Fruit fly (Drosophila melanogaster) whole organism, embryonic: ENCODE results near the gene Cyp4ac3.

ENCODE experiments used
- Asciz ChIP-seq: fragments of 200-800 bp; sonication (Bioruptor generic); optimal IDR thresholded peaks from 2 replicates; lab custom pipeline; 2017; ENCODE audit warnings: missing biosample characterization, mild to moderate bottlenecking, missing genetic modification characterization, missing genetic modification reagents
- CG10959 ChIP-seq: fragments of 200-800 bp; sonication (Bioruptor generic); IDR thresholded peaks from 2 replicates; pipeline ENCODE4 v1.3.6; 2022; ENCODE audit warnings: missing biosample characterization, missing genetic modification characterization
- CG11723 ChIP-seq: fragments of 200-800 bp; sonication (Bioruptor generic); optimal IDR thresholded peaks from 2 replicates; lab custom pipeline; 2017; ENCODE audit warnings: missing biosample characterization, mild to moderate bottlenecking, missing genetic modification characterization
- CG13775 ChIP-seq: fragments of 200-800 bp; sonication (Bioruptor generic); optimal IDR thresholded peaks from 3 replicates; lab custom pipeline; 2017; ENCODE audit warnings: missing biosample characterization, mild to moderate bottlenecking, missing genetic modification characterization
- CG17802 ChIP-seq: fragments of 200-800 bp; sonication (Bioruptor generic); optimal IDR thresholded peaks from 2 replicates; lab custom pipeline; 2018; ENCODE audit warnings: missing biosample characterization, mild to moderate bottlenecking, missing genetic modification characterization, moderate library complexity
- CG1832 ChIP-seq: fragments of 200-800 bp; sonication (Bioruptor generic); optimal IDR thresholded peaks from 2 replicates; lab custom pipeline; 2017; ENCODE audit warnings: missing biosample characterization, mild to moderate bottlenecking, missing genetic modification characterization, inconsistent platforms
- CG18764 ChIP-seq: fragments of 200-800 bp; sonication (Bioruptor generic); optimal IDR thresholded peaks from 3 replicates; lab custom pipeline; 2016; ENCODE audit warnings: missing biosample characterization, missing genetic modification characterization
- CG2712 ChIP-seq: fragments of 200-800 bp; optimal IDR thresholded peaks from 3 replicates; lab custom pipeline; 2019; ENCODE audit warnings: missing biosample characterization, mild to moderate bottlenecking, missing genetic modification characterization, moderate library complexity
- CG30403 ChIP-seq: fragments of 200-800 bp; sonication (Bioruptor generic); optimal IDR thresholded peaks from 3 replicates; lab custom pipeline; 2016; ENCODE audit warnings: missing biosample characterization, missing genetic modification characterization
- CG30431 ChIP-seq: fragments of 200-800 bp; sonication (Bioruptor generic); optimal IDR thresholded peaks from 2 replicates; lab custom pipeline; 2017; ENCODE audit warnings: missing biosample characterization, missing genetic modification characterization
- CG32767 ChIP-seq: fragments of 200-800 bp; sonication (Bioruptor generic); IDR thresholded peaks from 2 replicates; pipeline ENCODE4 v1.3.6; 2022; ENCODE audit warnings: missing biosample characterization, missing genetic modification characterization
- CG3838 ChIP-seq: fragments of 200-800 bp; sonication (Bioruptor generic); optimal IDR thresholded peaks from 3 replicates; lab custom pipeline; 2016; ENCODE audit warnings: missing biosample characterization, missing genetic modification characterization
- CG4282 ChIP-seq: fragments of 200-800 bp; sonication (Bioruptor generic); optimal IDR thresholded peaks from 2 replicates; lab custom pipeline; 2016; ENCODE audit warnings: missing biosample characterization, missing genetic modification characterization
- CG4328 ChIP-seq: fragments of 200-800 bp; sonication (Bioruptor generic); optimal IDR thresholded peaks from 3 replicates; lab custom pipeline; 2017; ENCODE audit warnings: missing biosample characterization, missing genetic modification reagents, missing genetic modification characterization
- CG4404 ChIP-seq: fragments of 200-800 bp; sonication (Bioruptor generic); IDR thresholded peaks from 2 replicates; pipeline ENCODE4 v1.3.6; 2022; ENCODE audit warnings: missing biosample characterization, missing genetic modification characterization
- CG4854 ChIP-seq: fragments of 200-800 bp; sonication (Bioruptor generic); optimal IDR thresholded peaks from 2 replicates; lab custom pipeline; 2016; ENCODE audit warnings: missing biosample characterization, missing genetic modification characterization, inconsistent platforms
- CG6272 ChIP-seq: fragments of 200-800 bp; sonication (Bioruptor generic); IDR thresholded peaks from 2 replicates; pipeline ENCODE4 v1.3.6; 2022; ENCODE audit warnings: missing biosample characterization, missing genetic modification characterization
- CG7372 ChIP-seq: fragments of 200-800 bp; sonication (Bioruptor generic); IDR thresholded peaks from 2 replicates; pipeline ENCODE4 v1.3.6; 2022; ENCODE audit warnings: missing biosample characterization, missing genetic modification characterization
- CG8924 ChIP-seq: fragments of 200-800 bp; optimal IDR thresholded peaks from 3 replicates; lab custom pipeline; 2019; ENCODE audit warnings: missing biosample characterization, mild to moderate bottlenecking, missing genetic modification characterization, moderate library complexity
- ERR ChIP-seq: fragments of 200-800 bp; sonication (Bioruptor generic); optimal IDR thresholded peaks from 2 replicates; lab custom pipeline; 2016; ENCODE audit warnings: missing biosample characterization, missing genetic modification characterization
- Gug ChIP-seq: fragments of 200-800 bp; sonication (Bioruptor generic); IDR thresholded peaks from 4 replicates; pipeline ENCODE4 v1.3.6; 2022; ENCODE audit warnings: missing biosample characterization, missing genetic modification characterization
- Hand ChIP-seq: fragments of 200-800 bp; sonication (Bioruptor generic); optimal IDR thresholded peaks from 2 replicates; lab custom pipeline; 2017; ENCODE audit warnings: mild to moderate bottlenecking, missing biosample characterization, missing genetic modification reagents, missing genetic modification characterization
- Hey ChIP-seq: fragments of 200-800 bp; sonication (Bioruptor generic); optimal IDR thresholded peaks from 3 replicates; lab custom pipeline; 2018; ENCODE audit warnings: missing biosample characterization, mild to moderate bottlenecking, missing genetic modification characterization
- Hr3 ChIP-seq: fragments of 200-800 bp; sonication (Bioruptor generic); optimal IDR thresholded peaks from 3 replicates; lab custom pipeline; 2016; ENCODE audit warnings: missing biosample characterization, missing genetic modification characterization
- Hsf ChIP-seq: fragments of 200-800 bp; sonication (Bioruptor generic); optimal IDR thresholded peaks from 3 replicates; lab custom pipeline; 2016; ENCODE audit warnings: missing biosample characterization, missing genetic modification characterization
- Lhr ChIP-seq: fragments of 200-800 bp; sonication (Bioruptor generic); optimal IDR thresholded peaks from 3 replicates; lab custom pipeline; 2017; ENCODE audit warnings: mild to moderate bottlenecking, missing biosample characterization, missing genetic modification reagents, missing genetic modification characterization
- Oli ChIP-seq: fragments of 200-800 bp; sonication (Bioruptor generic); optimal IDR thresholded peaks from 2 replicates; lab custom pipeline; 2018; ENCODE audit warnings: missing biosample characterization, mild to moderate bottlenecking, missing genetic modification characterization, moderate library complexity
- ash1 ChIP-seq: fragments of 200-800 bp; sonication (Bioruptor generic); optimal IDR thresholded peaks from 2 replicates; lab custom pipeline; 2018; ENCODE audit warnings: missing biosample characterization, mild to moderate bottlenecking, missing genetic modification characterization
- bab2 ChIP-seq: fragments of 200-800 bp; sonication (Bioruptor generic); optimal IDR thresholded peaks from 2 replicates; lab custom pipeline; 2016; ENCODE audit warnings: missing biosample characterization, missing genetic modification characterization
- crc ChIP-seq: fragments of 200-800 bp; sonication (Bioruptor generic); optimal IDR thresholded peaks from 2 replicates; lab custom pipeline; 2016; ENCODE audit warnings: missing biosample characterization, missing genetic modification characterization
- cwo ChIP-seq: fragments of 200-800 bp; sonication (Bioruptor generic); optimal IDR thresholded peaks from 3 replicates; lab custom pipeline; 2017; ENCODE audit warnings: missing biosample characterization, missing genetic modification characterization, mild to moderate bottlenecking, moderate library complexity, missing genetic modification reagents
- dm ChIP-seq: fragments of 200-800 bp; sonication (Bioruptor generic); optimal IDR thresholded peaks from 3 replicates; lab custom pipeline; 2016; ENCODE audit warnings: missing biosample characterization, missing genetic modification characterization
- dmrt11E ChIP-seq: fragments of 200-800 bp; sonication (Bioruptor generic); optimal IDR thresholded peaks from 3 replicates; lab custom pipeline; 2018; ENCODE audit warnings: missing biosample characterization, mild to moderate bottlenecking, missing genetic modification characterization, moderate library complexity
- gcm ChIP-seq: fragments of 200-800 bp; sonication (Bioruptor generic); optimal IDR thresholded peaks from 2 replicates; lab custom pipeline; 2019; ENCODE audit warnings: missing biosample characterization, mild to moderate bottlenecking, missing genetic modification characterization, moderate library complexity
- hb ChIP-seq: fragments of 200-800 bp; sonication (Bioruptor generic); IDR thresholded peaks from 3 replicates; pipeline ENCODE4 v1.3.6; 2022; ENCODE audit warnings: missing biosample characterization, missing genetic modification characterization; ENCODE audit not compliant: partially characterized antibody
- jumu ChIP-seq: fragments of 200-800 bp; sonication (Bioruptor generic); optimal IDR thresholded peaks from 3 replicates; lab custom pipeline; 2016; ENCODE audit warnings: missing biosample characterization, missing genetic modification characterization
- lilli ChIP-seq: fragments of 200-800 bp; sonication (Bioruptor generic); optimal IDR thresholded peaks from 3 replicates; lab custom pipeline; 2016; ENCODE audit warnings: missing biosample characterization, missing genetic modification characterization
- lola ChIP-seq, 3 experiments: fragments of >200 bp in 2 of 3; fragments of 200-800 bp in 1 of 3; sonication (Bioruptor generic) in 1 of 3; optimal IDR thresholded peaks; 2 replicates each; lab custom pipeline; 2017 to 2019; ENCODE audit warnings: missing biosample characterization in 3 of 3, missing genetic modification characterization in 3 of 3, mild to moderate bottlenecking in 1 of 3, moderate library complexity in 1 of 3
- oc ChIP-seq: fragments of 200-800 bp; sonication (Bioruptor generic); optimal IDR thresholded peaks from 2 replicates; lab custom pipeline; 2018; ENCODE audit warnings: missing biosample characterization, mild to moderate bottlenecking, missing genetic modification characterization, moderate library complexity
- pho ChIP-seq: fragments of 200-800 bp; sonication (Bioruptor generic); optimal IDR thresholded peaks from 2 replicates; lab custom pipeline; 2016; ENCODE audit warnings: missing biosample characterization, missing genetic modification characterization
- ranshi ChIP-seq: fragments of 200-800 bp; sonication (Bioruptor generic); IDR thresholded peaks from 2 replicates; pipeline ENCODE4 v1.3.6; 2022; ENCODE audit warnings: missing biosample characterization, missing genetic modification characterization
- slou ChIP-seq: fragments of 200-800 bp; sonication (Bioruptor generic); optimal IDR thresholded peaks from 3 replicates; lab custom pipeline; 2016; ENCODE audit warnings: missing biosample characterization, missing genetic modification characterization
- stc ChIP-seq: fragments of 200-800 bp; sonication (Bioruptor generic); IDR thresholded peaks from 2 replicates; pipeline ENCODE4 v1.3.6; 2022; ENCODE audit warnings: missing biosample characterization, missing genetic modification characterization
- tgo ChIP-seq: fragments of 200-800 bp; sonication (Bioruptor generic); IDR thresholded peaks from 3 replicates; pipeline ENCODE4 v1.3.6; 2022; ENCODE audit warnings: missing biosample characterization, missing genetic modification characterization
- tio ChIP-seq: fragments of 200-800 bp; sonication (Bioruptor generic); optimal IDR thresholded peaks from 2 replicates; lab custom pipeline; 2017; ENCODE audit warnings: missing biosample characterization, missing genetic modification characterization, inconsistent platforms
- tx ChIP-seq: fragments of 200-800 bp; sonication (Bioruptor generic); optimal IDR thresholded peaks from 2 replicates; lab custom pipeline; 2016; ENCODE audit warnings: missing biosample characterization, missing genetic modification characterization
- unpg ChIP-seq: fragments of 200-800 bp; sonication (Bioruptor generic); optimal IDR thresholded peaks from 3 replicates; lab custom pipeline; 2018; ENCODE audit warnings: missing biosample characterization, mild to moderate bottlenecking, missing genetic modification characterization, moderate library complexity
- wek ChIP-seq: fragments of 200-800 bp; sonication (Bioruptor generic); optimal IDR thresholded peaks from 3 replicates; lab custom pipeline; 2018; ENCODE audit warnings: missing biosample characterization, mild to moderate bottlenecking, missing genetic modification characterization, moderate library complexity
- yki ChIP-seq: fragments of >200 bp; optimal IDR thresholded peaks from 3 replicates; lab custom pipeline; 2018
- zfh1 ChIP-seq: fragments of 200-800 bp; sonication (Bioruptor generic); IDR thresholded peaks from 3 replicates; pipeline ENCODE4 v1.3.6; 2022; ENCODE audit warnings: missing biosample characterization, missing genetic modification characterization

Cyp4ac3 gene

dm6 chr2L:5261223-5261984 is 6.9 kb upstream of the Cyp4ac3 start (continued):
- TF ChIP-seq CG11723 (GFP tag; lab: Kevin White, UChicago) (no peak), tgo (GFP tag; lab: Robert Waterston, UW) (0 out of 3 replicates have a peak, but pooled peaks have one; percentile 19), CG7372 (GFP tag; lab: Robert Waterston, UW) (no peak), unpg (GFP tag; lab: Kevin White, UChicago) (peak; percentile 63), stc (GFP tag; lab: Robert Waterston, UW) (no peak), CG4282 (no peak), tio (GFP tag; lab: Kevin White, UChicago) (no peak), Hand (no peak), wek (no peak), lola (GFP tag; optimal IDR thresholded peaks at IDR 0.05; lab: Kevin White, UChicago) (peak in 1 of 3 experiments; percentile 66), CG4328 (GFP tag; lab: Kevin White, UChicago) (no peak), CG3838 (GFP tag; lab: Kevin White, UChicago) (no peak), gcm (no peak), hb (GFP tag; lab: Robert Waterston, UW) (no peak), oc (tag; lab: Kevin White, UChicago) (peak; percentile 8), CG4854 (GFP tag; lab: Kevin White, UChicago) (no peak), CG17802 (tag; lab: Kevin White, UChicago) (no peak), yki (lab: Kevin White, UChicago) (no peak), Oli (tag; lab: Kevin White, UChicago) (no peak), CG6272 (GFP tag; lab: Robert Waterston, UW) (no peak), tx (GFP tag; lab: Kevin White, UChicago) (no peak), Hsf (GFP tag; lab: Kevin White, UChicago) (peak; percentile 31), pho (GFP tag; lab: Kevin White, UChicago) (no peak), ranshi (no peak), ERR (GFP tag; lab: Kevin White, UChicago) (no peak), slou (GFP tag; lab: Kevin White, UChicago) (no peak), CG32767 (no peak), Hr3 (no peak), lilli (GFP tag; lab: Kevin White, UChicago) (peak; percentile 18), zfh1 (GFP tag; lab: Robert Waterston, UW) (peak; percentile 67), Hey (tag; lab: Kevin White, UChicago) (no peak), CG13775 (GFP tag; lab: Kevin White, UChicago) (no peak), cwo (GFP tag; lab: Kevin White, UChicago) (peak; percentile 5), CG1832 (no peak), ash1 (GFP tag; lab: Kevin White, UChicago) (no peak), Gug (GFP tag; lab: Robert Waterston, UW) (no peak), CG8924 (tag; lab: Kevin White, UChicago) (peak; percentile 19), dmrt11E (tag; lab: Kevin White, UChicago) (peak; percentile 74), CG10959 (GFP tag; lab: Robert Waterston, UW) (peak; percentile 47; the same call in 1 of the 2 replicates), CG4404 (GFP tag; lab: Robert Waterston, UW) (peak; percentile 43; the same call in 1 of the 2 replicates), CG30403 (GFP tag; lab: Kevin White, UChicago) (peak; percentile 10), Lhr (GFP tag; lab: Kevin White, UChicago) (no peak), bab2 (GFP tag; lab: Kevin White, UChicago) (no peak), CG18764 (GFP tag; lab: Kevin White, UChicago) (peak; percentile 5), dm (no peak), crc (GFP tag; lab: Kevin White, UChicago) (no peak), jumu (GFP tag; lab: Kevin White, UChicago) (peak; percentile 16), CG2712 (tag; lab: Kevin White, UChicago) (peak; percentile 65), CG30431 (GFP tag; lab: Kevin White, UChicago) (peak; percentile 23), Asciz (GFP tag; lab: Kevin White, UChicago) (no peak)
